Worm (Caenorhabditis elegans) whole organism, midembryonic: ENCODE results near the gene trxr-1.

Experiments
- T22C8.4 ChIP-seq: fragments of 200-800 bp; sonication (Bioruptor generic); IDR thresholded peaks from 2 replicates; pipeline ENCODE4 v1.3.6; 2022; ENCODE audit warnings: missing genetic modification characterization, missing compliant biosample characterization
- cog-1 ChIP-seq: sonication (generic microtip); optimal IDR thresholded peaks from 2 replicates; lab custom pipeline; 2016; ENCODE audit warnings: missing genetic modification characterization, missing compliant biosample characterization
- flt-1 ChIP-seq: fragments of 200-800 bp; sonication (Bioruptor generic); IDR thresholded peaks from 2 replicates; pipeline ENCODE4 v1.3.6; 2022; ENCODE audit warnings: missing genetic modification characterization, missing compliant biosample characterization
- klf-2 ChIP-seq: fragments of 200-800 bp; sonication (Bioruptor generic); conservative IDR thresholded peaks from 2 replicates; pipeline ENCODE4 v1.3.6; 2022; ENCODE audit warnings: missing genetic modification reagents, missing genetic modification characterization, missing compliant biosample characterization
- med-1 ChIP-seq: sonication (generic microtip); optimal IDR thresholded peaks from 2 replicates; lab custom pipeline; 2017; ENCODE audit warnings: missing genetic modification characterization, mild to moderate bottlenecking, missing compliant biosample characterization, antibody characterized with exemption, missing genetic modification reagents; ENCODE audit not compliant: insufficient read depth
- ref-1 ChIP-seq: fragments of 200-800 bp; sonication (Bioruptor generic); conservative IDR thresholded peaks from 2 replicates; pipeline ENCODE4 v1.3.6; 2022; ENCODE audit warnings: missing genetic modification reagents, missing genetic modification characterization, missing compliant biosample characterization
- tab-1 ChIP-seq: fragments of 200-800 bp; sonication (Bioruptor generic); IDR thresholded peaks from 2 replicates; pipeline ENCODE4 v1.3.6; 2022; ENCODE audit warnings: missing genetic modification characterization, missing compliant biosample characterization
- ztf-23 ChIP-seq: fragments of 200-800 bp; sonication (Bioruptor generic); IDR thresholded peaks from 2 replicates; pipeline ENCODE4 v1.3.6; 2022; ENCODE audit warnings: missing genetic modification reagents, missing genetic modification characterization, missing compliant biosample characterization
- ztf-29 ChIP-seq: fragments of 200-800 bp; sonication (Bioruptor generic); IDR thresholded peaks from 2 replicates; pipeline ENCODE4 v1.3.6; 2022; ENCODE audit warnings: missing genetic modification reagents, missing genetic modification characterization, missing compliant biosample characterization

ce11 chrIV:6964508-6964907 is 47.2 kb upstream of the trxr-1 start, which contains the start of gene B0478.3:
- TF ChIP-seq med-1 (no peak), ref-1 (GFP tag; lab: Robert Waterston, UW) (no peak), T22C8.4 (no peak), flt-1 (no peak), ztf-23 (GFP tag; lab: Robert Waterston, UW) (no peak), ztf-29 (GFP tag; lab: Robert Waterston, UW) (no peak), klf-2 (GFP tag; lab: Robert Waterston, UW) (no peak), cog-1 (tag; lab: Kevin White, UChicago) (no peak), tab-1 (GFP tag; lab: Robert Waterston, UW) (no peak)
